Worm (Caenorhabditis elegans): ENCODE data around the gene unc-46.

DNA sequence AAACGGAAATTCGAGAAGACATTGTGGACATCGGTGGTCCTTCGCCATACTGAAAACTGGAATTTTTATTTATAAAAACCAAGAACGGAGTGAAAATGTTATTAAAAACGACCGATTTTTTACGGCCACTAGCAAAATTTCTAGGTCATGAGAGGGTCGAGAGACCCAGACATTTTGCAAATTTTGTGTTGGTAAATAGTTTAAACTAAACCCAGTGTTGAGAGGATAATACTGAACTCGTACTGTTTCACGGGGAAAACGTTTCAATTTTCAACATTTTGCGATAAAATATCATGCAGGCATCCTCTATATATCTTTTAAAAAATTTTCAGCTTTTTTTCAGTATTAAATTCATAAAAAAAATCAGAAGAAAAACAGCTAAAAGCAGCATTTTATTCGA is 20.3 kb upstream of the unc-46 start, which contains the start of gene C04F5.9:
- TF ChIP-seq unc-130 (GFP tag; optimal IDR thresholded peaks at IDR 0.05) (no peak), ceh-58 (GFP tag; IDR thresholded peaks at IDR 0.05) (no peak)

Measured in whole organism, young adult.